Worm (Caenorhabditis elegans): ENCODE results near the gene F45D11.14.
"Not testable (repeated sequence)": the region's sequence is repeated elsewhere in the genome, so short reads cannot be mapped to it uniquely, and the experiment has no call there.

ce11 chrII:996112-996511 lies 10.2 kb downstream of the F45D11.14 start, which contains the start of gene F45D11.11:
- not testable (repeated sequence) for TF ChIP-seq him-1, W03F9.2 (tag; optimal IDR thresholded peaks at IDR 0.05)

Data from whole organism, L4/young adult.